Fruit fly (Drosophila melanogaster): ENCODE data around the gene Dnaaf5.

Dnaaf5 gene

DNA sequence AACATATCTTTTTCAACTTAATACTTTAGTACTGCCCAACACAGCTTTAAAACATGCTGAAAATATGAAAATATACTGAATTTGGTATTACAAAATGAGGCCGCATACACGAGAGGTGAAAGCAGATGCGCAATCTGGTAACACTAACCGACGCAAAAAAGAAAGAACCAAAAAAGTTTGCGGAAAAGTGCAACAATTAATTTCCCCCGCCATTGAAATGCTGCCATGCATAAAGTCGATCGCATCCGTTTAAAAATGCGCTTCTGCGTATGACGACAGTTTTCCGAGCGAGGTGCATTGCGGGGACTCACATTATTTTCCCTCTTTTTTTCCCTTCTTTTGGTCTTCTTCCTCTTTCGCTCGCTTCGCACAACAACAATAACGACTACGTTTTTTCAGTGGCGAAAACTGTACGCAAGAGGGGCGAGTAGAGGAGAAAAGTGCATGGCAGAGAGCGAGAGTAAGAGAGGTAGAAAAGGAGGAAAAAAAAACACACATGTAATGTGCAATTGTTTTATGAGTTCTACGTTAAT, 45.6 kb downstream of the Dnaaf5 start, which contains the start of gene Set8 (continued):
- TF ChIP-seq CG12299 (tag; optimal IDR thresholded peaks at IDR 0.05) (no peak), CG5953 (GFP tag; IDR thresholded peaks at IDR 0.05) (no peak), Sry-β (GFP tag; optimal IDR thresholded peaks at IDR 0.05) (no peak), CG17361 (GFP tag; IDR thresholded peaks at IDR 0.05) (no peak), Gsc (GFP tag; IDR thresholded peaks at IDR 0.05) (no peak), bbx (GFP tag; IDR thresholded peaks at IDR 0.05; ENCODE audit: partially characterized antibody) (no peak; the same call in 1 of the 2 replicates), ab (GFP tag; optimal IDR thresholded peaks at IDR 0.05) (no peak), tgo (GFP tag; IDR thresholded peaks at IDR 0.05) (no peak), amos (GFP tag; IDR thresholded peaks at IDR 0.05; ENCODE audit: partially characterized antibody) (no peak), Opbp (GFP tag; IDR thresholded peaks at IDR 0.05; ENCODE audit: partially characterized antibody) (0 out of 3 replicates have a peak, but pooled peaks have one; percentile 44), Eip74EF (GFP tag; optimal IDR thresholded peaks at IDR 0.05) (no peak), CG7271 (tag; optimal IDR thresholded peaks at IDR 0.05) (no peak), Neu2 (GFP tag; optimal IDR thresholded peaks at IDR 0.05; ENCODE audit: borderline replicate concordance) (no peak), CG9797 (GFP tag; optimal IDR thresholded peaks at IDR 0.05) (peak; percentile 91), Vsx1 (GFP tag; optimal IDR thresholded peaks at IDR 0.05) (no peak), sqz (GFP tag; optimal IDR thresholded peaks at IDR 0.05) (peak; percentile 95), pzg (GFP tag; optimal IDR thresholded peaks at IDR 0.05) (peak; percentile 83), B-H2 (GFP tag; optimal IDR thresholded peaks at IDR 0.05) (no peak), Dbx (GFP tag; IDR thresholded peaks at IDR 0.05) (0 out of 3 replicates have a peak, but pooled peaks have one; percentile 30), Ssrp (tag; optimal IDR thresholded peaks at IDR 0.05) (no peak), NFAT (GFP tag; IDR thresholded peaks at IDR 0.05) (no peak), Optix (GFP tag; IDR thresholded peaks at IDR 0.05) (no peak), sna (GFP tag; IDR thresholded peaks at IDR 0.05; ENCODE audit: partially characterized antibody) (peak; percentile 31; the same call in 1 of the 2 replicates), CG31365 (tag; optimal IDR thresholded peaks at IDR 0.05) (no peak), Ravus (GFP tag; IDR thresholded peaks at IDR 0.05) (no peak), CG34376 (GFP tag; optimal IDR thresholded peaks at IDR 0.05) (no peak), maf-S (GFP tag; optimal IDR thresholded peaks at IDR 0.05) (no peak), CG4404 (GFP tag; IDR thresholded peaks at IDR 0.05) (no peak), lov (optimal IDR thresholded peaks at IDR 0.05) (no peak), lov (GFP tag; IDR thresholded peaks at IDR 0.05) (no peak), dimm (GFP tag; IDR thresholded peaks at IDR 0.05) (no peak), al (GFP tag; IDR thresholded peaks at IDR 0.05) (no peak), ttk (GFP tag; IDR thresholded peaks at IDR 0.05) (no peak), eve (GFP tag; optimal IDR thresholded peaks at IDR 0.05) (no peak), klu (GFP tag; IDR thresholded peaks at IDR 0.05) (no peak), en (GFP tag; optimal IDR thresholded peaks at IDR 0.05) (no peak), ham (GFP tag; IDR thresholded peaks at IDR 0.05) (no peak), CG12219 (GFP tag; optimal IDR thresholded peaks at IDR 0.05) (no peak), trem (tag; optimal IDR thresholded peaks at IDR 0.05) (peak; percentile 82), CG9437 (GFP tag; optimal IDR thresholded peaks at IDR 0.05) (peak; percentile 58), CG11085 (GFP tag; IDR thresholded peaks at IDR 0.05) (no peak), emc (GFP tag; optimal IDR thresholded peaks at IDR 0.05) (no peak), CG11695 (GFP tag; IDR thresholded peaks at IDR 0.05) (no peak), zfh2 (GFP tag; optimal IDR thresholded peaks at IDR 0.05) (no peak), Side (GFP tag; optimal IDR thresholded peaks at IDR 0.05) (no peak), Deaf1 (tag; optimal IDR thresholded peaks at IDR 0.05) (no peak), CG8281 (tag; optimal IDR thresholded peaks at IDR 0.05) (no peak), CG12942 (GFP tag; optimal IDR thresholded peaks at IDR 0.05) (no peak), Dfd (GFP tag; optimal IDR thresholded peaks at IDR 0.05) (no peak), CG32772 (GFP tag; IDR thresholded peaks at IDR 0.05) (no peak), Adf1 (GFP tag; IDR thresholded peaks at IDR 0.05) (no peak; the same call in 1 of the 2 replicates), p53 (GFP tag; optimal IDR thresholded peaks at IDR 0.05) (no peak)
